Worm (Caenorhabditis elegans): ENCODE results near the gene K10G9.2.

Gene K10G9.2

DNA sequence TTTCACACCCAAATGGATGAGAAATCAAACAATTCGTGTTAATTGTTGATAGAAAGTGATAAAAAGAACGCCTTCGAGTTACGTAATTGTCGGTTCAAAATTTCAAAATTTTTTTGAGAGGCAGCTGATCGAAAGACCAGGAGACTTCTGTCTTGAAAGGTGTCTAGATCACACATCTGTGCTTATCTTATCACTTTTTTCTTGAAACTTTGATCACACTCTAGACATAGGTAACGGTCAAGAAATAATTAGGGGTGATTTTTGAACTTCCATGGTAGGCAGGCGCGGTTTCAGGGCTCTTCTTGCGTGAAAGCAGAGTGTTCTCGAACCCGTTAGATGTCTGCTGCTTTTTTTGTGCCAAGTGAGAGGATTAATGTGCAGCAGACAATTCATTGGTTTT, 7.6 kb downstream of the K10G9.2 start:
- TF ChIP-seq tab-1 (GFP tag; IDR thresholded peaks at IDR 0.05): no peak

DNA sequence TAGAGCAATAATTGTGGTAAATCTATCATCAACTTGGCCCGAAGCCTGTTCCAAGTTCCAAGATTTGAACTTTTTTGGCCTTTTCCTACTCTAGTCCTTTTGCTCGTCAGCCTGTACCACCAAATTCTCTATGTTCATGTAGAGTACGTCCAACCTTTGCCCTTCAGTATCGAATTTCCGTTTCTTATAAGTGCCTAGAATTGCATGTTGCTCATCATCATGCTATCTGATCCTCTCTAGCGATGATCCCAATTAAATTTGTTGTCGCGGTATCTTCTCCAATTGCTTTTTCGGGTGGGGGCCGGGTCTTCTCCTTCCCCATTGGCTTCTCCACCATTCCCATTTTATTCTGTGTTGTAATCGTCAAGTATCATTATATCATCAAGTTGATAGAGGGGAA, 8.2 kb downstream of the K10G9.2 start:
- TF ChIP-seq tab-1 (GFP tag; IDR thresholded peaks at IDR 0.05) (no peak), ztf-29 (GFP tag; IDR thresholded peaks at IDR 0.05) (no peak), T22C8.4 (GFP tag; IDR thresholded peaks at IDR 0.05) (no peak), ref-1 (GFP tag; conservative IDR thresholded peaks at IDR 0.05) (no peak), med-1 (GFP tag; optimal IDR thresholded peaks at IDR 0.05; ENCODE audit: insufficient read depth) (no peak), ztf-23 (GFP tag; IDR thresholded peaks at IDR 0.05) (no peak), cog-1 (tag; optimal IDR thresholded peaks at IDR 0.05) (no peak), flt-1 (GFP tag; IDR thresholded peaks at IDR 0.05) (no peak), klf-2 (GFP tag; conservative IDR thresholded peaks at IDR 0.05) (no peak)

DNA sequence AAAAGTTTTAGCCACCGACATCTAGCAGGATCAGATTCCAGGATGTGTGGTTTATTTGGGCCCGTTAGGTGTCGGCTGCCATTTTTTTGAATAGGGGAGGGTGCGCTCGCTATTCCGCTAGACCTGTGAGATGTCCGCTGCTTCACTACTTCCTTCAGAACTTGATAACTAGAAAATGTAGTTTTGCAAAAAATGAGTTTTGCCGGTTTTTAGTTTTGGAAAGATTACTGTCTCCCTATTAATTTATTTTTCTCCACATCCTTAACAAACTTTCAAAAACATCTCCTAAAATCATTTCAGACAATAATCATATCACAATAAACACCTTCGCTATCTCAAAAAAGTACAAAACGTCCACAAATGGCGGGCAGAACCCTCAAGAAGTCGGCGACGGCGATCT, 9.1 kb downstream of the K10G9.2 start, which contains the start of gene vglu-2:
TSS of gene vglu-2 (plus strand) at position 301 of the 400 bp plus-strand sequence.
- TF ChIP-seq ztf-23 (GFP tag; IDR thresholded peaks at IDR 0.05): no peak
- TF ChIP-seq ref-1 (GFP tag; conservative IDR thresholded peaks at IDR 0.05): no peak

DNA sequence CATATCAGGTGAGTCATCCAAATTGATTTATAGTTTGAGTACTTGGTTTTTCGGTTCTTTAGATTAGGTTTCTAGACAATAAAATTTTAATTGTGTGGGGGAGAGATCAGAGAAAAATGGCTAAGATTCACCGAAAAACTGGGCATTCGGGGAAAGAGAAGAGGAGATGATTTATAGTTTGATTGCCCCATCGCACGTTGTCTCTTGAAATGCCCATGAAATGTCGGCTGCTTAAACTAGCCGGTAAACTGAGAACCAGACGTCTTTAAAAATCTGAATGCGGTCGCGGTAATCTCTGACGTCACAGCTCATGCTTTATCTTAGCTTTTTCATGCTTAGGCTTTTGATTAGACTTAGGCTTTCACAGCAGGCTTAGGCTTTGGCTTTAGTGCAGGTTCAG, 11.2 kb downstream of the K10G9.2 start:
- TF ChIP-seq ztf-29 (GFP tag; IDR thresholded peaks at IDR 0.05) (no peak), ref-1 (GFP tag; conservative IDR thresholded peaks at IDR 0.05) (no peak), T22C8.4 (GFP tag; IDR thresholded peaks at IDR 0.05) (no peak), cog-1 (tag; optimal IDR thresholded peaks at IDR 0.05) (no peak), ztf-23 (GFP tag; IDR thresholded peaks at IDR 0.05) (no peak), flt-1 (GFP tag; IDR thresholded peaks at IDR 0.05) (no peak), med-1 (GFP tag; optimal IDR thresholded peaks at IDR 0.05; ENCODE audit: insufficient read depth) (no peak), klf-2 (GFP tag; conservative IDR thresholded peaks at IDR 0.05) (no peak), tab-1 (GFP tag; IDR thresholded peaks at IDR 0.05) (no peak)

DNA sequence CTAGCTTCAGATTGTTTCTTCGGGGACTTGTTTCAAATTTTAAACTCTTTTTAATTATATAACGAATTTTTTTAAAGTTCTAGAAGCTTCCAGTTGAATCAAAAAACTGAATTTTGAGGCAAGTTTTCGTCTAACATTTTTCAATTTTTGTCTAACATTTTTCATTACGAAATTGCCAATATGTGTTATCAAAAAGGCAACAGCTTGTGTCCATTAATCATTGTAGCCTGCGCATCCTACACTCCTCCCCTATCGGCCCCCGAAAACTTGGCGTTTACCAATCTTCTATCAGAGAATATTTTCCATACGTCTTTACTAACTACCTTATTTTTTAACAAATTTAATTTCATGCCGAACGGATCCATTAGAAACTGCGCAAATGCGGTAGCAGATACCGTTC, 14.4 kb downstream of the K10G9.2 start, which contains the start of gene vglu-3:
TSS of gene vglu-3 (plus strand) at position 301 of the 400 bp plus-strand sequence.
- TF ChIP-seq klf-2 (GFP tag; conservative IDR thresholded peaks at IDR 0.05) (no peak), ztf-29 (GFP tag; IDR thresholded peaks at IDR 0.05) (no peak), flt-1 (GFP tag; IDR thresholded peaks at IDR 0.05) (no peak), tab-1 (GFP tag; IDR thresholded peaks at IDR 0.05) (no peak), ref-1 (GFP tag; conservative IDR thresholded peaks at IDR 0.05) (no peak), ztf-23 (GFP tag; IDR thresholded peaks at IDR 0.05) (no peak), med-1 (GFP tag; optimal IDR thresholded peaks at IDR 0.05; ENCODE audit: insufficient read depth) (no peak), T22C8.4 (GFP tag; IDR thresholded peaks at IDR 0.05) (no peak), cog-1 (tag; optimal IDR thresholded peaks at IDR 0.05) (no peak)

DNA sequence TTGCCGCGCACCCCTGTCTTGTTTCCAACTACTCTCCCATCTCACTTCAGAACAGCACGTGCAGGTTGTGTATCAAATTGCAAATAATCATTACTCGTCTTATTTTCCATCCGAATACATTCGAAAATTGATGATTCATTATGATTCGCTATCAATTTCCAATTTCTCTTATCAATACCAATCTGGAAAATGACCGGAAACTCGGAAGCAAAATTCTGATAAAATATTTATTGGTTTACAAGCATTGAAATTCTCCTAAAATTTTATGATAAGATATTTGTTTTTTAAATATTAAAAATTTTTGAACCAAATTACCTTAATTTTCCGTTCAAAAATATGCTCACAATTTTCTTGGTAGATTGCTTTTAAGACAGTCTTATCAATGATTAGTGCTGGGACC, 19.6 kb downstream of the K10G9.2 start:
- TF ChIP-seq klf-2 (GFP tag; conservative IDR thresholded peaks at IDR 0.05): no peak
- no peak for TF ChIP-seq med-1 (GFP tag; optimal IDR thresholded peaks at IDR 0.05; ENCODE audit: insufficient read depth)
- no peak for TF ChIP-seq T22C8.4 (GFP tag; IDR thresholded peaks at IDR 0.05)
- TF ChIP-seq ref-1 (GFP tag; conservative IDR thresholded peaks at IDR 0.05): no peak
- TF ChIP-seq flt-1 (GFP tag; IDR thresholded peaks at IDR 0.05): no peak
- no peak for TF ChIP-seq cog-1 (tag; optimal IDR thresholded peaks at IDR 0.05)
- TF ChIP-seq tab-1 (GFP tag; IDR thresholded peaks at IDR 0.05): no peak
- no peak for TF ChIP-seq ztf-23 (GFP tag; IDR thresholded peaks at IDR 0.05)
- no peak for TF ChIP-seq ztf-29 (GFP tag; IDR thresholded peaks at IDR 0.05)

DNA sequence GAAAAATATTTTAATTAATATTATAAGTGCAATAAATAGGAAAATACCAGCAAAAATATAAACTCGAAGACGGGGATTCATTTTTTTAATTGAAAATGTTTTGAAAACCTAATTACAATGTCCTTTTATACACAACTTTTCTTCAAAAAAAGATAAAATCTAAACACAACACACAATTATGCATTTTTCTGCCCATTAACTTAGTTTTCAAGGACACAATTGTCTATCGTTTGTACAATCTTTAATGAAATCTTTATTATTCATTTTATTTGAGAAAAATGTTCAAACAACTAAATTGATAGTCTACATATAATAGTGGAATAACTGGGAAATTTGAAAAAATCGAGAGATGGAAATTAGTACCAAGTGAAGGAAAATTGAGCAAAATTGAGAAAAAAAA, 20.3 kb downstream of the K10G9.2 start, which contains the start of gene T07A5.1:
TSS of gene T07A5.1 (minus strand) at position 149 of the 400 bp plus-strand sequence.
- no peak for TF ChIP-seq klf-2 (GFP tag; conservative IDR thresholded peaks at IDR 0.05)
- no peak for TF ChIP-seq ztf-29 (GFP tag; IDR thresholded peaks at IDR 0.05)
- no peak for TF ChIP-seq cog-1 (tag; optimal IDR thresholded peaks at IDR 0.05)
- TF ChIP-seq ref-1 (GFP tag; conservative IDR thresholded peaks at IDR 0.05): no peak
- no peak for TF ChIP-seq flt-1 (GFP tag; IDR thresholded peaks at IDR 0.05)
- no peak for TF ChIP-seq T22C8.4 (GFP tag; IDR thresholded peaks at IDR 0.05)
- no peak for TF ChIP-seq med-1 (GFP tag; optimal IDR thresholded peaks at IDR 0.05; ENCODE audit: insufficient read depth)
- no peak for TF ChIP-seq ztf-23 (GFP tag; IDR thresholded peaks at IDR 0.05)
- no peak for TF ChIP-seq tab-1 (GFP tag; IDR thresholded peaks at IDR 0.05)

DNA sequence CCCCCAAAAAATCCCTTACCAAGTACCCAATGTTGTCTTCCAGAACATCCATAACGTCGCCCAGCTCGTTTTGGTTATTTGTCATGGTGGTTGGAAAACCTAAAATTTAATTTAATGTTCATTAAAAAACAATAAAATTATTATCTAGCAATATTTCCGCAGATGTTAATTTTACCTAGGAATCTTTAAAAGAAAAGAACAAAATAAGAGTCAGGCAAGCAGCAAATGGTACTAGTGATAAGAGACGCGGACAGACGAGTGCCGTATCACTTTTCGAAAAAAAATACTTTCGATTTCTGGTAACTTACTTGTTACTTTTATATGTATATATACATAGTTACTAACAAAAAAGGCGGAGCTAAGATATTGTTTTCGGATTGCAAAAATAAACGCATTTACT, 25.3 kb downstream of the K10G9.2 start, which contains the start of gene T07A5.7:
TSS of gene T07A5.7 (minus strand) at position 101 of the 400 bp plus-strand sequence.
- TF ChIP-seq med-1 (GFP tag; optimal IDR thresholded peaks at IDR 0.05; ENCODE audit: insufficient read depth) (no peak), flt-1 (GFP tag; IDR thresholded peaks at IDR 0.05) (no peak), ztf-23 (GFP tag; IDR thresholded peaks at IDR 0.05) (no peak), ztf-29 (GFP tag; IDR thresholded peaks at IDR 0.05) (no peak), ref-1 (GFP tag; conservative IDR thresholded peaks at IDR 0.05) (no peak), tab-1 (GFP tag; IDR thresholded peaks at IDR 0.05) (no peak), T22C8.4 (GFP tag; IDR thresholded peaks at IDR 0.05) (no peak), klf-2 (GFP tag; conservative IDR thresholded peaks at IDR 0.05) (no peak), cog-1 (tag; optimal IDR thresholded peaks at IDR 0.05) (no peak)

DNA sequence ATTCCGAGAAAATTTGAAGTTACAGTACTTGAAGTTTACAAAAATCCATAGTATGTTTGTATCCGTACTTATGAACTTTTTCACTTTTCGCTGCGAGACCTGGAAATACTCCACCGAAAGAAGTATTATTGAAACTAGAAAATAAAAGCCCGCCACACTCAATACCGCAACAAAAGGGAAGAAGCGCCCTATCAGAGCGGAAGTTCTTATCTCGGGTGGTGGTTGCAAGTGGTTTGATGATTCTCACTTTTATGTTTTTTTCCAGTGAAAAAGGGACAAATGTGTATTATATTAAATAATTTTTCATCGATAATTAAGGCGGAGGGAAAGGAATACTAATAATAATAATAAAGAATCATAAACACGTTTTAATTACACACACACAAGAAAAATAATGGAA, 28.5 kb downstream of the K10G9.2 start:
- TF ChIP-seq ztf-29 (GFP tag; IDR thresholded peaks at IDR 0.05) (no peak), ztf-23 (GFP tag; IDR thresholded peaks at IDR 0.05) (no peak), flt-1 (GFP tag; IDR thresholded peaks at IDR 0.05) (no peak), T22C8.4 (GFP tag; IDR thresholded peaks at IDR 0.05) (no peak), klf-2 (GFP tag; conservative IDR thresholded peaks at IDR 0.05) (no peak), cog-1 (tag; optimal IDR thresholded peaks at IDR 0.05) (no peak), med-1 (GFP tag; optimal IDR thresholded peaks at IDR 0.05; ENCODE audit: insufficient read depth) (no peak), tab-1 (GFP tag; IDR thresholded peaks at IDR 0.05) (no peak), ref-1 (GFP tag; conservative IDR thresholded peaks at IDR 0.05) (no peak)

DNA sequence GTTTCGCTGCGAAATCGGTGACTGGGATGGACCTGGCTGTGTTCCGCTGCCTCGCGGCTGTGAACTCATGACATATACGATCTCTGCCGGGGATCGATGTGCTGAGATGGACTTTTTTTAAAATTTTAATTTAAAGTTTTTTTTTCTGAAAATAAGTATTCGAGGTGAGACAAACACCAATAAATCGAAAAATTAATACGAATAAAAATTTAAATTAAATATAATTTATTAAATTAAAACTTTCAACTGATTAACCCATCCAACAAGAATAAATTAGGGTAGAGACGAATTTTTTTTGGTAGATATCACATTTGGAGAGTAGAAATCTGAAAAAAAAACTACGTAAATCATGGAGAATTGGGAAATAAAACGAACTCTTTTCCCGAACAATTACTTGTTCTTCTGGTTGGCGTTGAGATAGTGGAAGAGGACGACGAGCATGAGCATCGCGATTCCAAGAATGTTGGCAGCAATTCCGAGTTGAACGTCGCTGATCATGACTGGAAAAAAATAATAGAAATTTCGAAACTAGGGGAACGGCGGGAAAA, 32.4 kb downstream of the K10G9.2 start, which contains the start of the genes unc-50 and ostf-4:
TSS of gene unc-50 (minus strand) at position 101 of the 548 bp plus-strand sequence.
TSS of gene ostf-4 (minus strand) at position 498 of the 548 bp plus-strand sequence.
- TF ChIP-seq klf-2 (GFP tag; conservative IDR thresholded peaks at IDR 0.05): no peak
- TF ChIP-seq tab-1 (GFP tag; IDR thresholded peaks at IDR 0.05): no peak
- TF ChIP-seq flt-1 (GFP tag; IDR thresholded peaks at IDR 0.05): no peak
- no peak for TF ChIP-seq cog-1 (tag; optimal IDR thresholded peaks at IDR 0.05)
- TF ChIP-seq ref-1 (GFP tag; conservative IDR thresholded peaks at IDR 0.05): no peak
- TF ChIP-seq ztf-29 (GFP tag; IDR thresholded peaks at IDR 0.05): no peak
- TF ChIP-seq T22C8.4 (GFP tag; IDR thresholded peaks at IDR 0.05): no peak
- TF ChIP-seq ztf-23 (GFP tag; IDR thresholded peaks at IDR 0.05): no peak
- no peak for TF ChIP-seq med-1 (GFP tag; optimal IDR thresholded peaks at IDR 0.05; ENCODE audit: insufficient read depth)
